Worm (Caenorhabditis elegans): ENCODE results near the gene F46C3.7.
A peak's percentile ranks its signal among the peaks of the same experiment; 100 is the strongest.

F46C3.7 gene

DNA sequence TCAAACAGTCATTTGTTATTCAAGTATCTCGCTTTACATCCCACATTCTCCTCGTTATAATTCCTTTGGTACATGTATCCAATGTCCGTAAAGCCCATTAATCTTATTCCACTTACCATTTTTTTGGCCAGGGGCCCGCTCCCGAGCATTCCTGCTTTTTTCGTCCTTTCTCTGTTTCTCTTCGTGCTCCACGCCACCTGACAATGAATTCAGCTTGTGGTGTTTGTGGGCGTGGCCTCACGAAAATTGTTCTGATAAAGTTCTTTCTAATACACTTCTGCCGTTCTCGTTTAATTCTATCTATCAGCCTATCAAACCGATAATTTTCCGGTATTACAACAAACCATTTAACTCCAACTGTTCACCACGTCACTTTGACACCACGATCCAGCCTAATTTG, 40.2 kb downstream of the F46C3.7 start:
- TF ChIP-seq nhr-76 (tag; optimal IDR thresholded peaks at IDR 0.05) (no peak), elt-3 (tag; optimal IDR thresholded peaks at IDR 0.05) (no peak), drap-1 (GFP tag; optimal IDR thresholded peaks at IDR 0.05) (no peak), lin-32 (GFP tag; optimal IDR thresholded peaks at IDR 0.05) (no peak), ces-1 (GFP tag; optimal IDR thresholded peaks at IDR 0.05) (no peak), nhr-237 (tag; optimal IDR thresholded peaks at IDR 0.05) (no peak), blmp-1 (tag; optimal IDR thresholded peaks at IDR 0.05) (no peak), zip-8 (tag; optimal IDR thresholded peaks at IDR 0.05) (no peak), snpc-4 (tag; optimal IDR thresholded peaks at IDR 0.05) (no peak)

DNA sequence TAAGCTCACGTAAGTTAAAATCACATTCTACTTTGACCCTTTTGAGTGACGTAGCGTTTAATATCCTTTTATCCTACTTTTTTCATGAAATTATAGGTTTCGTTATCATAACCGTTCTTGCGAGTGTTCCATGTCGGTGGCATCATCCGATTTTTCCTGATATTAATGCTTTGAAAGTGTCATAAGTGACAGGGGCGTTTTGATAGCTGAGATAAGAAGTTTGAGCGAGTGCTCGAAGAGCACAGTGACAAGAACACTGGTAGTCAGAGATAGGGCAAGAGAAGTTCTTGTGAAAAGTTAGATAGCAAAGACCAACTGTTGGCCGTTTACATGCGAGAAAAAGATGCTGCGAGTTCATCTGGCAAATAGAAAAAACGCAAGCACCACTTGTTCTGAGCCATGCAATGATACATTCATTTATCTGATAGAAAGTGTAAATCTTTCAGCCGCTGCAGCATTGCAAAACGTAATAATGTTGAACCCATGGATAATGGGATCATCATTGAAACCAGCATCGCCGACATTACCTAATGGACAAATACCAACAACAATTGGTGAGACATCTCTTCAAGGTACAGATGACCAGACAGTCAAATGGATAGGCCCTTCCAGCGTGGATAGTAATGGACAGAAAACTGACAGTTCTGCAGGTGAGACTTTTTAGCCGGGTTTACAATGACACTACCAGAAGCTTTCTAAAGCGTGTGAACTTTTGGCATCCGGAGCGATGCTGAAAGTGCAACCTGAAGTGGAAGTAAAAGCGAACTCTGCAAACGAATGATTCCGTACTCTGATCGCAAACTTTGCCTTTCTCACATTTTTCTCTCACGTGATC, 41.4 kb downstream of the F46C3.7 start:
- TF ChIP-seq unc-62 (GFP tag; optimal IDR thresholded peaks at IDR 0.05) (no peak), cnd-1 (tag; optimal IDR thresholded peaks at IDR 0.05) (no peak), nhr-12 (tag; optimal IDR thresholded peaks at IDR 0.05) (no peak), ceh-43 (GFP tag; optimal IDR thresholded peaks at IDR 0.05) (no peak), snpc-4 (tag; optimal IDR thresholded peaks at IDR 0.05) (no peak), blmp-1 (tag; optimal IDR thresholded peaks at IDR 0.05) (no peak), pha-4 (tag; optimal IDR thresholded peaks at IDR 0.05) (no peak), drap-1 (GFP tag; optimal IDR thresholded peaks at IDR 0.05) (no peak), hlh-1 (tag; optimal IDR thresholded peaks at IDR 0.05) (no peak), lsy-2 (tag; optimal IDR thresholded peaks at IDR 0.05) (no peak), bed-3 (GFP tag; optimal IDR thresholded peaks at IDR 0.05) (no peak), tbx-8 (GFP tag; optimal IDR thresholded peaks at IDR 0.05) (no peak), flh-1 (GFP tag; optimal IDR thresholded peaks at IDR 0.05) (no peak), unc-39 (tag; optimal IDR thresholded peaks at IDR 0.05) (no peak)

DNA sequence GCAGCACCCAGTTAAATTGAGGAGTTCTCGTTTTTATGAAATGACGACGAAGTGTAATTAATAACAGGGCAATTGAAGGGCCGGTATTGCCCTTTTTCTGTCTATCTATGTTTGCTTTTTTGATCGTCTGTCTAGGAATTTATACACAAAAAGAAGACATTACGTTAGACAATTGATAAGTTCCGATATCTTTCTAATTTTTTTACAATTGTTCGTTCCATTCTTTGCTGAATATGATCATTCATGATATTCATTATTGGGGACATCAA, 41.9 kb downstream of the F46C3.7 start:
- TF ChIP-seq elt-1 (tag; optimal IDR thresholded peaks at IDR 0.05; ENCODE audit: borderline replicate concordance, insufficient read depth) = no peak

DNA sequence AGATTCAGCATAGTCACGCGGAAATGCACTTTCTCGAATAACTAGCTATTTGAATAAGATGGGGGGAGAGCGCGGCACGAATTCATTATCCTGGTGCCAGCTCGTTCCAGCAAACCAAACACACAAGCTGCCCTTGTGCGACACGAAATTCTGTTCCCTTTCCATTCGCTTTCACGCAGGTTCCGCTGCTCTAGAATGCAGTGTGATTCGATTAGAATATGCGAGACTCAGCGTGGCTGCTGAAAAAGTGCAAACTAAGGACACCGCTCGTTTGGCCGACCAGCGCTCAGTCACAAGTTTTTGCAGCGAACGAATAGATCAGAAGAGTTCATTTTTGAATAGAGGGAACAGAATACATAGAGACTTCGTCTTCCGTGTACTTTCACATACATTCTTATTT, 42.3 kb downstream of the F46C3.7 start:
- TF ChIP-seq unc-120 (tag; optimal IDR thresholded peaks at IDR 0.05; ENCODE audit: poor library complexity, severe bottlenecking) (no peak), cnd-1 (tag; optimal IDR thresholded peaks at IDR 0.05) (no peak), drap-1 (GFP tag; optimal IDR thresholded peaks at IDR 0.05) (no peak), nhr-76 (tag; optimal IDR thresholded peaks at IDR 0.05) (no peak), sem-2 (GFP tag; optimal IDR thresholded peaks at IDR 0.05) (no peak), mep-1 (tag; optimal IDR thresholded peaks at IDR 0.05) (no peak), zip-8 (tag; optimal IDR thresholded peaks at IDR 0.05) (no peak), unc-62 (GFP tag; optimal IDR thresholded peaks at IDR 0.05) (no peak)

DNA sequence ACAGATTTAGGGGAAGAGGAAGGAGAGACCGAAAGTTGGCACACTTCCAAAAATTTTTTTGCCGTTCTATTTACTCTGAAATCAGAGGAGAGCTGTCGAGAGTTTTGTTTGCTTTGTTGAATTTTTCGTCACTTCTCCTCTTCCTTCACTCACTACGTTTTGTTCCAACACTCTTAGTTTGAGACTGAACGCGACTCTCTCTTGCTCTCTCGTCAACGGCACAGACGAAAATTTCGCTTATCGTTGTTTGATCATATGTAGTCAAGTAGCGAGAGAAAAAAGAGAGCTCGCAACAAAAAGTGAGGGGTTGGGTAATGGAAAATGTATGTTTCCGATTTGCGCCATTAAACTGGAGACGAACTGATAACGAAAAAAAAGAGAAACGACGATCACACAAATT, 42.8 kb downstream of the F46C3.7 start:
- no peak for TF ChIP-seq unc-120 (tag; optimal IDR thresholded peaks at IDR 0.05; ENCODE audit: poor library complexity, severe bottlenecking)
- TF ChIP-seq nhr-237 (tag; optimal IDR thresholded peaks at IDR 0.05) = peak; percentile 51
- TF ChIP-seq drap-1 (GFP tag; optimal IDR thresholded peaks at IDR 0.05) = no peak
- TF ChIP-seq hlh-1 (tag; optimal IDR thresholded peaks at IDR 0.05) = no peak
- no peak for TF ChIP-seq nhr-12 (tag; optimal IDR thresholded peaks at IDR 0.05)
- no peak for TF ChIP-seq sptf-1 (tag; optimal IDR thresholded peaks at IDR 0.05)
- no peak for TF ChIP-seq mls-2 (tag; optimal IDR thresholded peaks at IDR 0.05)
- TF ChIP-seq pha-4 (tag; optimal IDR thresholded peaks at IDR 0.05) = peak; percentile 39
- no peak for TF ChIP-seq M03D4.4 (tag; optimal IDR thresholded peaks at IDR 0.05)
- TF ChIP-seq ham-2 (GFP tag; optimal IDR thresholded peaks at IDR 0.05) = no peak
- no peak for TF ChIP-seq mep-1 (tag; optimal IDR thresholded peaks at IDR 0.05)
- no peak for TF ChIP-seq snpc-4 (tag; optimal IDR thresholded peaks at IDR 0.05)
- TF ChIP-seq ceh-83 (GFP tag; optimal IDR thresholded peaks at IDR 0.05) = no peak
- TF ChIP-seq nhr-76 (tag; optimal IDR thresholded peaks at IDR 0.05) = no peak

DNA sequence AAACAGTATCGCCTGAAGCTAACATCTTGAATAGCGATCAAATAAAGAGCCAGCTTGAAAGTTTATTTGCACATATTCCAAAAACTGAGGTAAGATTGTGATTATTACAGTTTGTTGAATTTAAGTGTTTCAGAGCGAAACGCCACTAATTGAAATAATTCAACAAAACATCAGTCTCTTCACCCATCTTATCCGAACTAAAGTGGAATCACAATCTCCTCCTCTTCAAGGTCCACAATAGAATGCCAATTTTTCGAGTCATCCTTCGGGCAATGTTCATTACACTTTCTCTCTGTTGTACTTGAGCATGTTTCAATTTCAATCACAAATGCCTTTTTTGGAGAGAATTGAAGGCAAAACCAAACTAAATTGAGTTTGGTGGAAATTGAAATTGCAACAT, 44.2 kb downstream of the F46C3.7 start:
- TF ChIP-seq ces-1 (GFP tag; optimal IDR thresholded peaks at IDR 0.05) (peak; percentile 4), mab-5 (tag; optimal IDR thresholded peaks at IDR 0.05) (no peak)
